Fruit fly (Drosophila melanogaster) whole organism, wandering third instar larva: ENCODE results near the gene mAChR-C.

Source experiments
- Abd-B ChIP-seq: fragments of >200 bp; optimal IDR thresholded peaks from 2 replicates; lab custom pipeline; 2017; ENCODE audit warnings: missing biosample characterization, missing genetic modification characterization
- CG32264 ChIP-seq: fragments of 200-800 bp; sonication (Bioruptor generic); optimal IDR thresholded peaks from 2 replicates; lab custom pipeline; 2016; ENCODE audit warnings: missing biosample characterization, missing genetic modification characterization
- CG9705 ChIP-seq: fragments of 200-800 bp; sonication (Bioruptor generic); optimal IDR thresholded peaks from 2 replicates; lab custom pipeline; 2018; ENCODE audit warnings: missing biosample characterization, mild to moderate bottlenecking, missing genetic modification characterization
- CrebA ChIP-seq: fragments of 200-800 bp; sonication (Bioruptor generic); optimal IDR thresholded peaks from 2 replicates; lab custom pipeline; 2016; ENCODE audit warnings: missing biosample characterization, mild to moderate bottlenecking, missing genetic modification characterization, borderline replicate concordance
- Dfd ChIP-seq: fragments of >200 bp; optimal IDR thresholded peaks from 2 replicates; lab custom pipeline; 2017; ENCODE audit warnings: missing biosample characterization, missing genetic modification characterization
- Dif ChIP-seq: fragments of 200-275, 200-300 bp; sonication (Bioruptor generic); optimal IDR thresholded peaks from 2 replicates; lab custom pipeline; 2018; ENCODE audit warnings: missing biosample characterization, missing genetic modification characterization; ENCODE audit not compliant: partially characterized antibody
- Hnf4 ChIP-seq: fragments of 200-800 bp; sonication (Bioruptor generic); optimal IDR thresholded peaks from 2 replicates; lab custom pipeline; 2016; ENCODE audit warnings: missing biosample characterization, mild to moderate bottlenecking, missing genetic modification characterization
- Hr78 ChIP-seq: fragments of >200 bp; optimal IDR thresholded peaks from 2 replicates; lab custom pipeline; 2017; ENCODE audit warnings: missing biosample characterization, missing genetic modification characterization
- Hr83 ChIP-seq: fragments of 200-300 bp; sonication (Bioruptor generic); optimal IDR thresholded peaks from 2 replicates; lab custom pipeline; 2016; ENCODE audit warnings: missing biosample characterization, mild to moderate bottlenecking, missing genetic modification characterization, moderate library complexity; ENCODE audit not compliant: poor library complexity, severe bottlenecking
- Jra ChIP-seq: sonication (Bioruptor generic); optimal IDR thresholded peaks from 2 replicates; lab custom pipeline; 2016; ENCODE audit warnings: missing biosample characterization, missing genetic modification characterization
- Mio ChIP-seq: sonication (Bioruptor generic); optimal IDR thresholded peaks from 2 replicates; lab custom pipeline; 2016; ENCODE audit warnings: missing biosample characterization, missing genetic modification characterization
- N ChIP-seq: fragments of >200 bp; optimal IDR thresholded peaks from 2 replicates; lab custom pipeline; 2018; ENCODE audit warnings: missing biosample characterization, missing external identifiers, missing genetic modification characterization
- OdsH ChIP-seq: fragments of 200-800 bp; sonication (Bioruptor generic); optimal IDR thresholded peaks from 2 replicates; lab custom pipeline; 2016; ENCODE audit warnings: missing biosample characterization, mild to moderate bottlenecking, missing genetic modification characterization
- Rel ChIP-seq, 2 experiments: fragments of 200-800 bp; sonication (Bioruptor generic) in 1 of 2; optimal IDR thresholded peaks; 2 replicates in 1 of 2; 3 replicates in 1 of 2; lab custom pipeline; 2016 to 2019; ENCODE audit warnings: mild to moderate bottlenecking in 2 of 2, missing biosample characterization in 2 of 2, missing genetic modification characterization in 2 of 2, moderate library complexity in 1 of 2
- Sp1 ChIP-seq: fragments of 200-800 bp; sonication (Bioruptor generic); optimal IDR thresholded peaks from 3 replicates; lab custom pipeline; 2019; ENCODE audit warnings: missing biosample characterization, mild to moderate bottlenecking, missing genetic modification characterization, moderate library complexity
- Vsx2 ChIP-seq: fragments of 200-300, 225-300 bp; sonication (Bioruptor generic); optimal IDR thresholded peaks from 2 replicates; lab custom pipeline; 2018; ENCODE audit warnings: missing biosample characterization, missing genetic modification characterization; ENCODE audit not compliant: partially characterized antibody
- br ChIP-seq: fragments of 200-800 bp; sonication (Bioruptor generic); optimal IDR thresholded peaks from 2 replicates; lab custom pipeline; 2016; ENCODE audit warnings: missing biosample characterization, missing genetic modification characterization
- dl ChIP-seq, 2 experiments: fragments of 175-275, 200-275 bp in 1 of 2; fragments of 200-275 bp in 1 of 2; sonication (Bioruptor generic); optimal IDR thresholded peaks; lab custom pipeline; 2018; ENCODE audit warnings: mild to moderate bottlenecking in 2 of 2, missing biosample characterization in 2 of 2, missing genetic modification characterization in 2 of 2, moderate library complexity in 2 of 2; ENCODE audit not compliant: partially characterized antibody in 2 of 2, insufficient read depth in 1 of 2
- dmrt93B ChIP-seq: fragments of 200-800 bp; sonication (Bioruptor generic); optimal IDR thresholded peaks from 2 replicates; lab custom pipeline; 2018; ENCODE audit warnings: missing biosample characterization, mild to moderate bottlenecking, missing genetic modification characterization
- dsf ChIP-seq: sonication (Bioruptor generic); optimal IDR thresholded peaks from 2 replicates; lab custom pipeline; 2016; ENCODE audit warnings: missing biosample characterization, missing genetic modification characterization, borderline replicate concordance
- ey ChIP-seq: fragments of 200-800 bp; sonication (Bioruptor generic); optimal IDR thresholded peaks from 2 replicates; lab custom pipeline; 2016; ENCODE audit warnings: missing biosample characterization, missing genetic modification characterization
- foxo ChIP-seq, 2 experiments: fragments of 200-800 bp; sonication (Bioruptor generic); optimal IDR thresholded peaks; 2 replicates in 1 of 2; 3 replicates in 1 of 2; lab custom pipeline; 2016 to 2017; ENCODE audit warnings: missing biosample characterization in 2 of 2, missing genetic modification characterization in 2 of 2
- fru ChIP-seq: fragments of 200-800 bp; sonication (Bioruptor generic); optimal IDR thresholded peaks from 3 replicates; lab custom pipeline; 2016; ENCODE audit warnings: missing biosample characterization, mild to moderate bottlenecking, missing genetic modification characterization
- h ChIP-seq: fragments of 200-800 bp; sonication (Bioruptor generic); optimal IDR thresholded peaks from 3 replicates; lab custom pipeline; 2016; ENCODE audit warnings: missing biosample characterization, mild to moderate bottlenecking, missing genetic modification characterization
- lola ChIP-seq: fragments of >200 bp; optimal IDR thresholded peaks from 2 replicates; lab custom pipeline; 2017; ENCODE audit warnings: missing biosample characterization, missing genetic modification characterization
- pan ChIP-seq: fragments of >200 bp; optimal IDR thresholded peaks from 2 replicates; lab custom pipeline; 2017
- psq ChIP-seq: fragments of 200-800 bp; sonication (Bioruptor generic); optimal IDR thresholded peaks from 3 replicates; lab custom pipeline; 2017; ENCODE audit warnings: missing biosample characterization, mild to moderate bottlenecking, missing genetic modification characterization, moderate library complexity
- rgr ChIP-seq: fragments of 200-800 bp; sonication (Bioruptor generic); optimal IDR thresholded peaks from 3 replicates; lab custom pipeline; 2016; ENCODE audit warnings: missing biosample characterization, mild to moderate bottlenecking, missing genetic modification characterization
- sage ChIP-seq: fragments of 200-800 bp; sonication (Bioruptor generic); optimal IDR thresholded peaks from 2 replicates; lab custom pipeline; 2016; ENCODE audit warnings: missing biosample characterization, mild to moderate bottlenecking, missing genetic modification characterization
- sv ChIP-seq: fragments of 200-800 bp; sonication (Bioruptor generic); optimal IDR thresholded peaks from 3 replicates; lab custom pipeline; 2016; ENCODE audit warnings: missing biosample characterization, missing genetic modification characterization
- tai ChIP-seq: sonication (Bioruptor generic); optimal IDR thresholded peaks from 2 replicates; lab custom pipeline; 2016; ENCODE audit warnings: missing biosample characterization, missing genetic modification characterization
- usp ChIP-seq: fragments of >200 bp; optimal IDR thresholded peaks from 2 replicates; lab custom pipeline; 2017; ENCODE audit warnings: missing biosample characterization, missing genetic modification characterization
- woc ChIP-seq: sonication (Bioruptor generic); optimal IDR thresholded peaks from 2 replicates; lab custom pipeline; 2016; ENCODE audit warnings: missing biosample characterization, mild to moderate bottlenecking, missing genetic modification characterization

The mAChR-C gene

DNA sequence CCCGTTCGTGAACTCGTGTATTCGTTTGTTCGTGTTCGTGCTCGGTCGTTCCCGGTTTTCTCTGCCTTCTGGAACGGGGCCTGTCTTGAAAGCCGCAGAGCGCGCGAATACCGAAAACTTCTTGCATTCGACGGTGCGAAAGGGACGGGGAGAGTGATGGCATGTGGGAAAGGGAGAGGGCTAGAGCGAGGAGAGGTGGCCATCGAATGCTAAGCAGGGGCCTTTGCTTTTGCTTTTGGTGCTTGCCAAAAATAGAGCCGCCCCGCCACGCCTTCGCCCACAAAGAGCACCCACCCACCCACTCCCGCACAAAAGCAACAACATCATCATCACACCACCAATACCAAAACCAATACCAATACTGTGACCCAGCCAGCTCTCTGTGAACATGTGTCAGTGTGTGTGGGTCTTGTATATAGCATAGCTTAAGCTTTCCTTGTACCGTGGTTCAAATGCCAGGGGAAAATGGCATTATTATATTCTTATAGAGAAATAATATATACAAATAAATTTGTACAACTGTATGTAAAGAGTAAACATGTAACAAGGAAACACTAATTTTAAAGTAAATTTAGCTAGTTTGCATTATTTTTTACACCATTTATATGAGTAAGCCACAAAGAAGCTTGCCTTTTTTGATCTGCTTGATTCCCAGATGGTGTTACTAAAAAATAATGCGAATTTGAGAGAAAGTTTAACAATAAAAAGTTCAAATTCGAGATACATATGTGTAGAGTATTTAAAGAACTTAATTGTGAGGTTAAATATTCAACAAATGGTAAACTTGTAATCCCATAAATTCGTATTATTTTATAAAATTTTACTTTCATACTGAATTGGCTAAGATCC lies 34.9 kb upstream of the mAChR-C start, which contains the start of gene CG14434 (continued):
- TF ChIP-seq Dif (GFP tag; lab: Kevin White, UChicago): no peak
- TF ChIP-seq Hnf4 (GFP tag; lab: Kevin White, UChicago): no peak
- peak; percentile 37 for TF ChIP-seq tai
- TF ChIP-seq sage (GFP tag; lab: Kevin White, UChicago): no peak
- no peak for TF ChIP-seq psq (GFP tag; lab: Kevin White, UChicago)
- no peak for TF ChIP-seq Hr78 (GFP tag; lab: Kevin White, UChicago)
- no peak for TF ChIP-seq Hr83 (GFP tag; lab: Kevin White, UChicago)
- TF ChIP-seq Jra (GFP tag; lab: Kevin White, UChicago): peak; percentile 4
- TF ChIP-seq dmrt93B (GFP tag; lab: Kevin White, UChicago): peak; percentile 70

- TF ChIP-seq Dif (GFP tag; lab: Kevin White, UChicago): no peak
- no peak for TF ChIP-seq Sp1 (GFP tag; lab: Kevin White, UChicago)
- TF ChIP-seq h (GFP tag; lab: Kevin White, UChicago): no peak
- TF ChIP-seq tai: no peak
- TF ChIP-seq sv: no peak
- no peak for TF ChIP-seq br (GFP tag; lab: Kevin White, UChicago)
- TF ChIP-seq Vsx2 (GFP tag; lab: Kevin White, UChicago): peak; percentile 31
- no peak for TF ChIP-seq Hr78 (GFP tag; lab: Kevin White, UChicago)
- TF ChIP-seq woc (GFP tag; lab: Kevin White, UChicago): peak; percentile 31
Observed at dm6 chrX:6866764-6867163, 34.3 kb upstream of the mAChR-C start.

dm6 chrX:6866040-6866439 lies 33.6 kb upstream of the mAChR-C start:
- TF ChIP-seq Abd-B (GFP tag; lab: Kevin White, UChicago): no peak
- TF ChIP-seq Rel (GFP tag; optimal IDR thresholded peaks at IDR 0.05; lab: Kevin White, UChicago): no peak
- peak; percentile 55 for TF ChIP-seq Rel (tag; optimal IDR thresholded peaks at IDR 0.05; lab: Kevin White, UChicago)
- peak; percentile 66 for TF ChIP-seq psq (GFP tag; lab: Kevin White, UChicago)
- TF ChIP-seq Vsx2 (GFP tag; lab: Kevin White, UChicago): peak; percentile 69

DNA sequence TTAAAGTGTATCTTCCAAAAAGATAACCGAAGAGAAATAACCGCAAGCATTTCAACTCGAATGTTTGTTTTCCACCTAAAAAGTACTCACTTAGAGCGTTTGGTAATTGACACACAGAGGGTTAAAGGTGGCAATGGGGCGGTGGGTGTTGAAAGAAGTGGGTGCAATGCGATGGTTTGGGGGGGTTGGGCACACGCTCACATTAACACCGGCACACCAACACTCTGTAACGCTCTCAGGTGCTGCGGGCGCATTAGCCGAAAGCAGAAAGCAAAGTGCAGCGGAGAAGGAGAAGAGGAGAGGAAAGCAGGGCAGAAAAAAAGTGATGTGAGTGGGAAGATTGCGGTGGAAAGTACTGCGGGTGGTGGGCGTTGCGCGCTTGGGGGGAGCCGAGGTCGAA lies 32.6 kb upstream of the mAChR-C start:
- TF ChIP-seq pan (lab: Kevin White, UChicago): no peak
- TF ChIP-seq psq (GFP tag; lab: Kevin White, UChicago): peak; percentile 29
- no peak for TF ChIP-seq CG32264 (GFP tag; lab: Kevin White, UChicago)
- TF ChIP-seq dl (GFP tag; optimal IDR thresholded peaks at IDR 0.05; lab: Kevin White, UChicago; ENCODE audit: insufficient read depth in 1 of 2, partially characterized antibody in 2 of 2): no peak
- TF ChIP-seq, all 38 proteins: peak for 1

dm6 chrX:6863289-6863938 lies 30.9 kb upstream of the mAChR-C start, which contains the start of gene CG43736:
TSS of gene CG43736 (plus strand) at chrX:6863888.
- TF ChIP-seq CrebA (GFP tag; lab: Kevin White, UChicago) (no peak), dsf (no peak), Rel (GFP tag; optimal IDR thresholded peaks at IDR 0.05; lab: Kevin White, UChicago) (no peak), Rel (tag; optimal IDR thresholded peaks at IDR 0.05; lab: Kevin White, UChicago) (peak; percentile 87), usp (GFP tag; lab: Kevin White, UChicago) (no peak), Hr78 (GFP tag; lab: Kevin White, UChicago) (no peak), Jra (GFP tag; lab: Kevin White, UChicago) (peak; percentile 14), OdsH (peak; percentile 87), br (GFP tag; lab: Kevin White, UChicago) (peak; percentile 88), fru (GFP tag; lab: Kevin White, UChicago) (peak; percentile 95), Dfd (no peak), woc (GFP tag; lab: Kevin White, UChicago) (peak; percentile 77), Vsx2 (GFP tag; lab: Kevin White, UChicago) (no peak), Sp1 (GFP tag; lab: Kevin White, UChicago) (peak; percentile 97), ey (peak; percentile 91), h (GFP tag; lab: Kevin White, UChicago) (peak; percentile 93), foxo (GFP tag; optimal IDR thresholded peaks at IDR 0.05; lab: Kevin White, UChicago) (peak in 1 of 2 experiments; percentile 94), N (GFP tag; lab: Kevin White, UChicago) (no peak), sv (peak; percentile 82), psq (GFP tag; lab: Kevin White, UChicago) (no peak), dl (GFP tag; optimal IDR thresholded peaks at IDR 0.05; lab: Kevin White, UChicago; ENCODE audit: insufficient read depth in 1 of 2, partially characterized antibody in 2 of 2) (no peak), lola (GFP tag; lab: Kevin White, UChicago) (no peak), tai (peak; percentile 25), sage (GFP tag; lab: Kevin White, UChicago) (peak; percentile 81), dmrt93B (GFP tag; lab: Kevin White, UChicago) (peak; percentile 92), Dif (GFP tag; lab: Kevin White, UChicago) (no peak), Hr83 (GFP tag; lab: Kevin White, UChicago) (no peak), CG9705 (GFP tag; lab: Kevin White, UChicago) (peak; percentile 90), Abd-B (GFP tag; lab: Kevin White, UChicago) (no peak), Mio (GFP tag; lab: Kevin White, UChicago) (no peak), pan (lab: Kevin White, UChicago) (no peak), rgr (peak; percentile 89)
